Worm (Caenorhabditis elegans): Measurements from ENCODE around the gene angl-1.

The angl-1 gene

DNA sequence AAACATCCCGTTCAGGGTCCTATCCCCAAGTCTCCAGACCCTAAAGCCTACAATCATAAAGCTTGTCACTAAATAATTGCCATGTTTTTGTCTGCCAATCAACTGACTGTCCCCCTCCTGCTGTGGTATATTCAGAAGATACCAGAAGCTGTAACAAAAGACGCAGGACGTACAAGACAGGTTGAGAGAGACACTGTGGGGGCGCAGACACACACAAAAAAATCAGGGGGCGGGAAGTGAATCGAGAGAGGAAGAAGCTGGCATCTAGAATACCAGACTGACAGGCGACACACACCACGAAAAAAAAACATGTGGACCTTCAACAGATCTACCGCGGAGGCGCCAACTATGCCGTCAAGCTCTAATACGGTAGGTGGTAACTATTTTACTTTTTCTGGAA, 18.3 kb downstream of the angl-1 start, which contains the start of gene kel-8:
kel-8 (plus strand) TSS at position 301 of the 400 bp plus-strand sequence.
- TF ChIP-seq tab-1 (GFP tag; IDR thresholded peaks at IDR 0.05): no peak
- no peak for TF ChIP-seq T22C8.4 (GFP tag; IDR thresholded peaks at IDR 0.05)
- TF ChIP-seq ref-1 (GFP tag; conservative IDR thresholded peaks at IDR 0.05): no peak
- no peak for TF ChIP-seq flt-1 (GFP tag; IDR thresholded peaks at IDR 0.05)
- TF ChIP-seq klf-2 (GFP tag; conservative IDR thresholded peaks at IDR 0.05): no peak
- no peak for TF ChIP-seq ztf-23 (GFP tag; IDR thresholded peaks at IDR 0.05)
- TF ChIP-seq med-1 (GFP tag; optimal IDR thresholded peaks at IDR 0.05; ENCODE audit: insufficient read depth): no peak
- no peak for TF ChIP-seq cog-1 (tag; optimal IDR thresholded peaks at IDR 0.05)
- TF ChIP-seq ztf-29 (GFP tag; IDR thresholded peaks at IDR 0.05): no peak

DNA sequence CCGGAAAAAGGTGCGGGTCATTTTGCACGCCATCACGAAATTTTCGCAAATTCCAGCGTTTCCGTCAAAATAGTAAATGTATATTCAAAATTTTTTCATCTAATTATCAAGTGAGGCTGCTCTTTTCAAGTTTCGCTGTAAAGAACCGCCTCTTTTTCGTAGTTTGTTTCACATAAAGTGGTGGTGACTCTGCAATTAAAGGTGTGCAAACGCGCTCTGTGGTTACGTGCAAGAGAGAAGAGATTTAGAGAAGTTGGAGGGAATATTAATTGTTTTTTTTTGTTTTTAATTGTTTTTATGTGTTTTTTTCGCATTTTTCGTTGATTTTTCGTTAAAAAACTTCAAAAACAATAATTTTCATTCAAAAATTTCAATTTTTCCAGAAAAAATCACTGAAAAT, 19.7 kb downstream of the angl-1 start, which contains the start of gene W02G9.3:
W02G9.3 (plus strand) TSS at position 384 of the 400 bp plus-strand sequence.
- TF ChIP-seq flt-1 (GFP tag; IDR thresholded peaks at IDR 0.05) (peak; percentile 53; the same call in 1 of the 2 replicates), cog-1 (tag; optimal IDR thresholded peaks at IDR 0.05) (peak; percentile 55), ztf-29 (GFP tag; IDR thresholded peaks at IDR 0.05) (no peak)

DNA sequence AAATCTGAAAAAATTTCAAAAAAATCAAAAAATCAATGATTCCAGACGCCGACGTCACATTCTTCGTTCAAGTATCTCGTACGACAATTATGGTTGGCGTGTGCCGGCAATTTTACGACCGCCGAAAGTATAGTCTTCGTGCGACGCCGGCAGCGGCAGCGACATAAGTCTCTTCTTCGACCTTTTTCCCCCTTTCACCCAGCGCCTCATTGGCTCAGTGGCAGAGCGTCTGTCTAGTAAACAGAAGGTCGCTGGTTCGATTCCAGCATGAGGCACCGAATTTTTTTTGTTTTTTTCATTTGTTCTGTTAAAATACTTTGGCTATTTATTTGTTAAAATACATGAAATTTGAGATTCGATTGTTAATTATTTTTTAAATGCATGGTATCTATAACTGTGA, 20.9 kb downstream of the angl-1 start:
- TF ChIP-seq tab-1 (GFP tag; IDR thresholded peaks at IDR 0.05) (peak; percentile 86), flt-1 (GFP tag; IDR thresholded peaks at IDR 0.05) (peak; percentile 86), med-1 (GFP tag; optimal IDR thresholded peaks at IDR 0.05; ENCODE audit: insufficient read depth) (peak; percentile 45), cog-1 (tag; optimal IDR thresholded peaks at IDR 0.05) (no peak), klf-2 (GFP tag; conservative IDR thresholded peaks at IDR 0.05) (0 out of 2 replicates have a peak, but pooled peaks have one; percentile 25), ztf-29 (GFP tag; IDR thresholded peaks at IDR 0.05) (no peak), T22C8.4 (GFP tag; IDR thresholded peaks at IDR 0.05) (no peak), ref-1 (GFP tag; conservative IDR thresholded peaks at IDR 0.05) (peak; percentile 67), ztf-23 (GFP tag; IDR thresholded peaks at IDR 0.05) (peak; percentile 85)

DNA sequence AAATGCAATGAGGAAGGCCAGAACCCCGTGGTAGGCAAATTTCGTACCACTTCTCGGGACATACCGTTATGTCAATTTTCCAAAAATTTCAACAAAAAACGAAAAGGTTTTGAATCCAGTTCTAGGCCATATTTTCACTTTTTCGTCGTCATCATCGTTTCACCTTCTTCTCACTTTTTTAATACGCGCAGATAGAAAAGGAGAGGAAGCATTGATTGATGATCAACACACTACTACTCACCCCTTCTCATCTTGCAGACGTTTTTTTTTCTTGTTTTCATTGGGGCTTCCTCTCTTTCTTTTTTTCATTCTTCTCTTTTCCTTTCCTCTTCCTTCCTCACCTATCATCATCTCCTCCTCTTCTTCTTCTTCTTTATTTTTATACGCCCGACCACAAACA, 22.8 kb downstream of the angl-1 start:
- TF ChIP-seq ztf-29 (GFP tag; IDR thresholded peaks at IDR 0.05): no peak
- no peak for TF ChIP-seq ref-1 (GFP tag; conservative IDR thresholded peaks at IDR 0.05)
- no peak for TF ChIP-seq T22C8.4 (GFP tag; IDR thresholded peaks at IDR 0.05)
- no peak for TF ChIP-seq tab-1 (GFP tag; IDR thresholded peaks at IDR 0.05)
- TF ChIP-seq flt-1 (GFP tag; IDR thresholded peaks at IDR 0.05): no peak
- no peak for TF ChIP-seq med-1 (GFP tag; optimal IDR thresholded peaks at IDR 0.05; ENCODE audit: insufficient read depth)
- no peak for TF ChIP-seq klf-2 (GFP tag; conservative IDR thresholded peaks at IDR 0.05)
- no peak for TF ChIP-seq cog-1 (tag; optimal IDR thresholded peaks at IDR 0.05)
- TF ChIP-seq ztf-23 (GFP tag; IDR thresholded peaks at IDR 0.05): no peak

DNA sequence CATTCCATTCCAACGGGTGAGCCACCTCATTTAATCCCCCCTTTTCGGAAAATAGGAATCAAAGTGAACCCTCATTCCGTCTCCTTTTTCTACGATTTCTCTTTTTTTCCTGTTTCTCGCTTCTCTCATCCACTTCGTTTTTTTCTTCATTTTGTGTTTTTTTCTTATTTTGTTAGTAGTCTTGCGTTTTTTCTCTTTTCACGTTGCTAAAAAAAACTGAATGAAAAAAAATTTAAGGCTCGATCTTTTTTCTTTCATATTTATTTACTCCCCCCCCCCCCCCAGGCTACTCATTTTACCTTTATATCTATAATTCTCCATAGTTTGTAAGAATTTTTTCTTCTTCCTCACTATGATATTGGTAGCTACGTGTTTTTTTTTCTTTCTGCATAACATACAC, 24.8 kb downstream of the angl-1 start:
- TF ChIP-seq T22C8.4 (GFP tag; IDR thresholded peaks at IDR 0.05) (no peak), klf-2 (GFP tag; conservative IDR thresholded peaks at IDR 0.05) (no peak), cog-1 (tag; optimal IDR thresholded peaks at IDR 0.05) (no peak), flt-1 (GFP tag; IDR thresholded peaks at IDR 0.05) (no peak), ref-1 (GFP tag; conservative IDR thresholded peaks at IDR 0.05) (no peak), ztf-23 (GFP tag; IDR thresholded peaks at IDR 0.05) (no peak), tab-1 (GFP tag; IDR thresholded peaks at IDR 0.05) (no peak), med-1 (GFP tag; optimal IDR thresholded peaks at IDR 0.05; ENCODE audit: insufficient read depth) (no peak)

DNA sequence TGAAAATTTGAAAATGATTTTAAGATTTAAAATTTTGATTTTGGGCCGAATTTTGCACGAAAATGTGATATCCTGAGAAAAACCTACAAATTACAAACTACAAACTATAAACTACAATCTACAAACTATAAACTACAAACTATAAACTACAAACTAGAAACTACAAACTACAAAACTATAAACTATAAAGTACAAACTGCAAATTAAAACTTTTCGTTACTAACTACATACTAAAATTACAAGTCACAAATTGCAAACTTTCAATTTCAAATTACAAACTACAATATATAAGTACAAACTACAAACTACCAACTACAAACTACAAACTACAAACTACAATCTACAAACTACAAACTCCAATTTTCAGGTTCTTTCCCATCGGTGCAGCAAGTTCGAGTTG, 30.6 kb downstream of the angl-1 start:
- TF ChIP-seq flt-1 (GFP tag; IDR thresholded peaks at IDR 0.05) (no peak), med-1 (GFP tag; optimal IDR thresholded peaks at IDR 0.05; ENCODE audit: insufficient read depth) (no peak), klf-2 (GFP tag; conservative IDR thresholded peaks at IDR 0.05) (no peak), T22C8.4 (GFP tag; IDR thresholded peaks at IDR 0.05) (no peak)

ce11 chrV:2684227-2684626, 31.3 kb downstream of the angl-1 start:
- TF ChIP-seq ref-1 (GFP tag; conservative IDR thresholded peaks at IDR 0.05): no peak
- no peak for TF ChIP-seq med-1 (GFP tag; optimal IDR thresholded peaks at IDR 0.05; ENCODE audit: insufficient read depth)
- no peak for TF ChIP-seq tab-1 (GFP tag; IDR thresholded peaks at IDR 0.05)
- no peak for TF ChIP-seq klf-2 (GFP tag; conservative IDR thresholded peaks at IDR 0.05)
- TF ChIP-seq cog-1 (tag; optimal IDR thresholded peaks at IDR 0.05): no peak
- TF ChIP-seq T22C8.4 (GFP tag; IDR thresholded peaks at IDR 0.05): no peak
- TF ChIP-seq ztf-29 (GFP tag; IDR thresholded peaks at IDR 0.05): no peak
- TF ChIP-seq ztf-23 (GFP tag; IDR thresholded peaks at IDR 0.05): no peak
- no peak for TF ChIP-seq flt-1 (GFP tag; IDR thresholded peaks at IDR 0.05)

DNA sequence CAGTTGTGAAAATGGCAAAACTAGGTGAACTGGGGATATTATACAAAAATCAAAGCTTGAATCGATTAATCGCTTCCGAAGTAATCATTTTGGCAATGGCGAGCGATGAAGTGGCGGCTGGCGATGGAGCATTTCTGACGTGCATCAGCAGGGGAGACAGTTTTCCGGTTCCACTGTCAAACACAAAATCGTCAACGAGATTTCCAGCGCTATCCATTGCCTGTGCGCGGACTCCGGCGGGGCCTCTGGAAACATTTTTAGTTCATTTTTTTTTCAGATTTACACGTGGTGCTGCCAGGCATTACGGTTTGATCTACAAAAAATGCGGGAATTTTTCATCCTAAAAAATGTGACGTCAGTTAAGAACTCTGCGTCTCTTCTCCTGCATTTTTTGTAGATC, 35.7 kb downstream of the angl-1 start:
- no peak for TF ChIP-seq flt-1 (GFP tag; IDR thresholded peaks at IDR 0.05)
- no peak for TF ChIP-seq klf-2 (GFP tag; conservative IDR thresholded peaks at IDR 0.05)
- TF ChIP-seq ref-1 (GFP tag; conservative IDR thresholded peaks at IDR 0.05): no peak
- TF ChIP-seq cog-1 (tag; optimal IDR thresholded peaks at IDR 0.05): no peak
- no peak for TF ChIP-seq med-1 (GFP tag; optimal IDR thresholded peaks at IDR 0.05; ENCODE audit: insufficient read depth)
- no peak for TF ChIP-seq T22C8.4 (GFP tag; IDR thresholded peaks at IDR 0.05)
- no peak for TF ChIP-seq ztf-29 (GFP tag; IDR thresholded peaks at IDR 0.05)
- TF ChIP-seq tab-1 (GFP tag; IDR thresholded peaks at IDR 0.05): no peak
- TF ChIP-seq ztf-23 (GFP tag; IDR thresholded peaks at IDR 0.05): no peak

- TF ChIP-seq cog-1 (tag; optimal IDR thresholded peaks at IDR 0.05): no peak
- TF ChIP-seq tab-1 (GFP tag; IDR thresholded peaks at IDR 0.05): no peak
- no peak for TF ChIP-seq ztf-23 (GFP tag; IDR thresholded peaks at IDR 0.05)
- no peak for TF ChIP-seq T22C8.4 (GFP tag; IDR thresholded peaks at IDR 0.05)
- no peak for TF ChIP-seq flt-1 (GFP tag; IDR thresholded peaks at IDR 0.05)
- TF ChIP-seq med-1 (GFP tag; optimal IDR thresholded peaks at IDR 0.05; ENCODE audit: insufficient read depth): no peak
- no peak for TF ChIP-seq ztf-29 (GFP tag; IDR thresholded peaks at IDR 0.05)
- TF ChIP-seq klf-2 (GFP tag; conservative IDR thresholded peaks at IDR 0.05): no peak
- TF ChIP-seq ref-1 (GFP tag; conservative IDR thresholded peaks at IDR 0.05): no peak
Observed at ce11 chrV:2690478-2690877, 37.6 kb downstream of the angl-1 start.

DNA sequence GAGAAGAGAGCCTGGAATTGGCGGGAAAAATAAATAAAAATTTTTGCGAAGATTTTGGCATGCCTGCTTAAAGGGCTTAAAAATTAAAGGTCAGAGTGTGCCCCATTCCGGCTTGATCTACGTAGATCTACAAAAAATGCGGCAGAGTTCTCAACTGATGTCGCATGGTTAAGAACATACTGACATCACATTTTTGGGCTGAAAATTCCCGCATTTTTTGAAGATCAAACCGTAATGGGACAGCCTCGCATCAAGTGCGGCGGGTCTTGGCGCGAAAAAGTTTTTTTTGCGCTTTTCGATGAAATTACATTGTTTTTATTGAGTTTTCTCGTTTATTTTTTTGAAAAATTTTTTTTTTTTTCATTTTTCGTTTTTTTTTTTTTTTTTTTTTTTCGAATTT, 38.1 kb downstream of the angl-1 start:
- no peak for TF ChIP-seq klf-2 (GFP tag; conservative IDR thresholded peaks at IDR 0.05)
- TF ChIP-seq cog-1 (tag; optimal IDR thresholded peaks at IDR 0.05): no peak
- TF ChIP-seq ref-1 (GFP tag; conservative IDR thresholded peaks at IDR 0.05): no peak
- TF ChIP-seq ztf-23 (GFP tag; IDR thresholded peaks at IDR 0.05): no peak
- TF ChIP-seq ztf-29 (GFP tag; IDR thresholded peaks at IDR 0.05): no peak
- TF ChIP-seq flt-1 (GFP tag; IDR thresholded peaks at IDR 0.05): no peak
- TF ChIP-seq T22C8.4 (GFP tag; IDR thresholded peaks at IDR 0.05): no peak
- no peak for TF ChIP-seq tab-1 (GFP tag; IDR thresholded peaks at IDR 0.05)
- no peak for TF ChIP-seq med-1 (GFP tag; optimal IDR thresholded peaks at IDR 0.05; ENCODE audit: insufficient read depth)
